Worm (Caenorhabditis elegans): ENCODE data around the gene Y17D7C.2.

The Y17D7C.2 gene

DNA sequence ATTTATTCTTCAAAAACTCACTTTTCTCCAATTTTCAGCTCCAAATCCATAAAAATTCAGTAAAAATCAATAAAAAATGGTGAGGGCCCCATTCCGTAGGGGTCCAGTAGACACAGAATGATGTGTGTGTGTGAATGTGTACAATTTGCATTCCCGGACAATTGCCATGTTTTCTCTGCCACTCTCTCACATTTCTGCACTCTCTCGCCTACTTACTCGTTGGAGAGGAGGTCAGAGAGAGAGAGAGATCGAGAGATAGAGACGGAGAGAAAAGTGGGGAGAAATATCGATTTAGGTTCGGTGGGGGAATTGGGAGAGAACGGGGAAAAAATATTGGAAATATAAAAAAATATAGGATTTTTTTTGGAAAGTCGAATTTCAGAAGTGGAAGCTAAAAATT lies 3.8 kb upstream of the Y17D7C.2 start:
- TF ChIP-seq sma-3 (GFP tag; optimal IDR thresholded peaks at IDR 0.05) = no peak
- TF ChIP-seq fos-1 (tag; optimal IDR thresholded peaks at IDR 0.05) = peak; percentile 70
- no peak for TF ChIP-seq nhr-10 (tag; optimal IDR thresholded peaks at IDR 0.05)
- no peak for TF ChIP-seq nhr-23 (tag; optimal IDR thresholded peaks at IDR 0.05)
- TF ChIP-seq lin-11 (tag; optimal IDR thresholded peaks at IDR 0.05) = no peak
- no peak for TF ChIP-seq ZK546.5 (tag; optimal IDR thresholded peaks at IDR 0.05)
- no peak for TF ChIP-seq lin-39 (tag; optimal IDR thresholded peaks at IDR 0.05)
- TF ChIP-seq nhr-129 (tag; optimal IDR thresholded peaks at IDR 0.05) = peak; percentile 83
- no peak for TF ChIP-seq egl-27 (tag; optimal IDR thresholded peaks at IDR 0.05)
- no peak for TF ChIP-seq ceh-16 (tag; optimal IDR thresholded peaks at IDR 0.05)
- no peak for TF ChIP-seq nhr-11 (tag; optimal IDR thresholded peaks at IDR 0.05)
- TF ChIP-seq peb-1 (tag; optimal IDR thresholded peaks at IDR 0.05) = no peak
- peak; percentile 89 for TF ChIP-seq F13H6.1 (tag; optimal IDR thresholded peaks at IDR 0.05)
- TF ChIP-seq crh-2 (tag; optimal IDR thresholded peaks at IDR 0.05) = peak; percentile 89
- TF ChIP-seq unc-62 (GFP tag; optimal IDR thresholded peaks at IDR 0.05) = no peak
- TF ChIP-seq mbf-1 (tag; optimal IDR thresholded peaks at IDR 0.05) = no peak
- no peak for TF ChIP-seq nhr-77 (tag; optimal IDR thresholded peaks at IDR 0.05)
- TF ChIP-seq sem-4 (tag; optimal IDR thresholded peaks at IDR 0.05) = peak; percentile 46
- TF ChIP-seq nhr-25 (tag; optimal IDR thresholded peaks at IDR 0.05) = peak; percentile 74
- no peak for TF ChIP-seq ztf-11 (tag; optimal IDR thresholded peaks at IDR 0.05)
- TF ChIP-seq mab-5 (tag; optimal IDR thresholded peaks at IDR 0.05) = peak; percentile 87
- TF ChIP-seq lsy-2 (tag; optimal IDR thresholded peaks at IDR 0.05) = peak; percentile 72 to 92
- no peak for TF ChIP-seq ama-1 (optimal IDR thresholded peaks at IDR 0.05)
- no peak for TF ChIP-seq ztf-4 (tag; optimal IDR thresholded peaks at IDR 0.05)
- TF ChIP-seq sma-9 (GFP tag; optimal IDR thresholded peaks at IDR 0.05) = no peak
- no peak for TF ChIP-seq sma-9 (tag; optimal IDR thresholded peaks at IDR 0.05)
- TF ChIP-seq elt-1 (tag; optimal IDR thresholded peaks at IDR 0.05) = no peak
- no peak for TF ChIP-seq skn-1 (tag; optimal IDR thresholded peaks at IDR 0.05)
- TF ChIP-seq nhr-237 (tag; optimal IDR thresholded peaks at IDR 0.05) = no peak
- peak; percentile 67 for TF ChIP-seq nhr-6 (tag; optimal IDR thresholded peaks at IDR 0.05)
- TF ChIP-seq zag-1 (tag; optimal IDR thresholded peaks at IDR 0.05) = peak; percentile 72
- TF ChIP-seq snpc-4 (tag; optimal IDR thresholded peaks at IDR 0.05) = peak; percentile 80
- no peak for TF ChIP-seq aly-2 (tag; optimal IDR thresholded peaks at IDR 0.05)
- TF ChIP-seq nhr-12 (tag; optimal IDR thresholded peaks at IDR 0.05) = no peak
- TF ChIP-seq alr-1 (tag; optimal IDR thresholded peaks at IDR 0.05) = no peak
- TF ChIP-seq unc-55 (GFP tag; optimal IDR thresholded peaks at IDR 0.05) = peak; percentile 76
- TF ChIP-seq dmd-4 (tag; optimal IDR thresholded peaks at IDR 0.05) = no peak
- no peak for TF ChIP-seq unc-39 (tag; optimal IDR thresholded peaks at IDR 0.05)
- TF ChIP-seq blmp-1 (tag; optimal IDR thresholded peaks at IDR 0.05; ENCODE audit: insufficient read depth) = no peak
- TF ChIP-seq nhr-21 (tag; optimal IDR thresholded peaks at IDR 0.05) = peak; percentile 58
- no peak for TF ChIP-seq elt-3 (tag; optimal IDR thresholded peaks at IDR 0.05)
- TF ChIP-seq mdl-1 (tag; optimal IDR thresholded peaks at IDR 0.05) = peak; percentile 16 to 66
- TF ChIP-seq ceh-82 (tag; optimal IDR thresholded peaks at IDR 0.05) = peak; percentile 34
- no peak for TF ChIP-seq R02D3.7 (tag; optimal IDR thresholded peaks at IDR 0.05)
- peak; percentile 93 for TF ChIP-seq C34F6.9 (tag; optimal IDR thresholded peaks at IDR 0.05)
- peak; percentile 79 for TF ChIP-seq lin-13 (GFP tag; optimal IDR thresholded peaks at IDR 0.05)
- TF ChIP-seq Y55F3AM.14 (GFP tag; optimal IDR thresholded peaks at IDR 0.05) = no peak
- TF ChIP-seq ztf-1 (GFP tag; conservative IDR thresholded peaks at IDR 0.05) = no peak
- peak; percentile 85 for TF ChIP-seq gmeb-1 (tag; optimal IDR thresholded peaks at IDR 0.05)
